Worm (Caenorhabditis elegans) whole organism, L4 larva: ENCODE results near the gene cwp-5.

ENCODE experiments used
- aly-2 ChIP-seq: sonication (generic microtip); optimal IDR thresholded peaks from 2 replicates; lab custom pipeline; 2018; ENCODE audit warnings: missing biosample characterization, missing genetic modification characterization
- hlh-30 ChIP-seq: sonication (generic microtip); optimal IDR thresholded peaks from 2 replicates; lab custom pipeline; 2017; ENCODE audit warnings: antibody characterized with exemption, mild to moderate bottlenecking, missing genetic modification characterization, missing compliant biosample characterization; ENCODE audit not compliant: insufficient read depth
- lin-39 ChIP-seq: fragments of 150-350 bp; optimal IDR thresholded peaks from 2 replicates; lab custom pipeline; 2014; ENCODE audit warnings: missing biosample characterization, missing genetic modification reagents, missing genetic modification characterization
- nhr-28 ChIP-seq: fragments of 150-350 bp; optimal IDR thresholded peaks from 2 replicates; lab custom pipeline; 2014; ENCODE audit warnings: missing biosample characterization, missing genetic modification characterization
- rbr-2 ChIP-seq: sonication (generic microtip); optimal IDR thresholded peaks from 2 replicates; lab custom pipeline; 2016; ENCODE audit warnings: missing genotype, missing genetic modification characterization, missing compliant biosample characterization
- saeg-2 ChIP-seq: fragments of 200-800 bp; sonication (Bioruptor generic); IDR thresholded peaks from 2 replicates; pipeline ENCODE4 v1.3.6; 2022; ENCODE audit warnings: missing genetic modification reagents, missing genetic modification characterization, missing compliant biosample characterization

DNA sequence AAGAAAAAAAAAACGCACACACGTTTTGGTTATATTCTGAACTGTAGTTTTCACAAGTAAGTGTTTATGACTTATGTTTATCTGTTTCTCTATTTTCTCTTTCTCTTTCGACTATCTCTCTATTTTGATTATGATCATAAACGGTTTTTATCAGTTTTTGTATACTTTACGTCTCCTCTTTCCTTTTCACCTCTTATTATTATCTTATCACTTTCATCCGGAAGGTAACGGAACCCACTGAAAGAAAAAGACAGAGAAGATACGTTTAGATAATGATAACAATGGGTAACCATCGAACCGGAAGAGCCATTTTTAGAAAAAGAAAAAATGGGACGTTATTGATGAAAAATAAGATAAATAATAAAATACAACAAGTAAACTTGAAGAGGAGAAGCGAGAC lies 24.1 kb downstream of the cwp-5 start:
- TF ChIP-seq aly-2 (tag; lab: Kevin White, UChicago): no peak
- no peak for TF ChIP-seq lin-39 (tag; lab: Kevin White, UChicago)
- peak; percentile 5 for TF ChIP-seq hlh-30 (tag; lab: Kevin White, UChicago)
- no peak for TF ChIP-seq rbr-2 (tag; lab: Kevin White, UChicago)
- TF ChIP-seq nhr-28 (tag; lab: Kevin White, UChicago): peak; percentile 95
- TF ChIP-seq saeg-2 (GFP tag; lab: Robert Waterston, UW): no peak
